Fruit fly (Drosophila melanogaster) whole organism: ENCODE data around the gene CG43245.

ENCODE experiments used
- CG8478 ChIP-seq: fragments of >200 bp; optimal IDR thresholded peaks from 2 replicates; lab custom pipeline; 2018; ENCODE audit warnings: inconsistent platforms
- Dll ChIP-seq: fragments of >200 bp; optimal IDR thresholded peaks from 2 replicates; lab custom pipeline; 2017
- EcR ChIP-seq, 2 experiments: fragments of >200 bp; optimal IDR thresholded peaks; 2 replicates each; lab custom pipeline; 2017; ENCODE audit warnings: missing biosample characterization in 2 of 2, missing genetic modification characterization in 2 of 2, missing genetic modification reagents in 2 of 2
- pan ChIP-seq: fragments of >200 bp; optimal IDR thresholded peaks from 2 replicates; lab custom pipeline; 2017
- psq ChIP-seq: fragments of >200 bp; optimal IDR thresholded peaks from 2 replicates; lab custom pipeline; 2017
- usp ChIP-seq: fragments of >200 bp; optimal IDR thresholded peaks from 2 replicates; lab custom pipeline; 2017; ENCODE audit warnings: missing biosample characterization, missing genetic modification characterization, mixed read lengths

Gene CG43245

dm6 chr3L:10812903-10813302, 41.2 kb downstream of the CG43245 start:
- TF ChIP-seq Dll: no peak
- no peak for TF ChIP-seq CG8478 (lab: Kevin White, UChicago)
- TF ChIP-seq EcR (GFP tag; optimal IDR thresholded peaks at IDR 0.05; lab: Kevin White, UChicago): no peak
- no peak for TF ChIP-seq usp
- no peak for TF ChIP-seq pan (lab: Kevin White, UChicago)
- TF ChIP-seq psq (lab: Kevin White, UChicago): no peak

- TF ChIP-seq pan (lab: Kevin White, UChicago): no peak
- no peak for TF ChIP-seq psq (lab: Kevin White, UChicago)
Observed at dm6 chr3L:10813911-10814310, 42.2 kb downstream of the CG43245 start.

dm6 chr3L:10814519-10814918, 42.8 kb downstream of the CG43245 start, which contains the start of gene CG42831:
Gene CG42831, plus strand, starts transcription at chr3L:10814819.
- no peak for TF ChIP-seq usp
- no peak for TF ChIP-seq CG8478 (lab: Kevin White, UChicago)
- TF ChIP-seq pan (lab: Kevin White, UChicago): no peak
- no peak for TF ChIP-seq EcR (GFP tag; optimal IDR thresholded peaks at IDR 0.05; lab: Kevin White, UChicago)
- TF ChIP-seq psq (lab: Kevin White, UChicago): no peak
- TF ChIP-seq Dll: no peak

dm6 chr3L:10814925-10815447, 43.3 kb downstream of the CG43245 start:
- no peak for TF ChIP-seq EcR (GFP tag; optimal IDR thresholded peaks at IDR 0.05; lab: Kevin White, UChicago)
- TF ChIP-seq Dll: no peak
- TF ChIP-seq CG8478 (lab: Kevin White, UChicago): no peak
- TF ChIP-seq usp: no peak
- TF ChIP-seq psq (lab: Kevin White, UChicago): no peak
- TF ChIP-seq pan (lab: Kevin White, UChicago): no peak

dm6 chr3L:10816703-10817531, 45.2 kb downstream of the CG43245 start:
- TF ChIP-seq psq (lab: Kevin White, UChicago) (no peak), pan (lab: Kevin White, UChicago) (no peak), CG8478 (lab: Kevin White, UChicago) (no peak), EcR (GFP tag; optimal IDR thresholded peaks at IDR 0.05; lab: Kevin White, UChicago) (no peak), Dll (no peak), usp (no peak)

- TF ChIP-seq usp: no peak
- TF ChIP-seq psq (lab: Kevin White, UChicago): no peak
- TF ChIP-seq Dll: no peak
- TF ChIP-seq pan (lab: Kevin White, UChicago): no peak
- TF ChIP-seq CG8478 (lab: Kevin White, UChicago): no peak
Observed at dm6 chr3L:10817670-10818650, 46.2 kb downstream of the CG43245 start.

dm6 chr3L:10821468-10821867, 49.7 kb downstream of the CG43245 start:
- no peak for TF ChIP-seq EcR (GFP tag; optimal IDR thresholded peaks at IDR 0.05; lab: Kevin White, UChicago)
- TF ChIP-seq CG8478 (lab: Kevin White, UChicago): no peak
- no peak for TF ChIP-seq psq (lab: Kevin White, UChicago)
- TF ChIP-seq pan (lab: Kevin White, UChicago): no peak
- no peak for TF ChIP-seq usp
- no peak for TF ChIP-seq Dll

- TF ChIP-seq Dll (no peak), CG8478 (lab: Kevin White, UChicago) (no peak), pan (lab: Kevin White, UChicago) (no peak), usp (no peak), psq (lab: Kevin White, UChicago) (no peak), EcR (GFP tag; optimal IDR thresholded peaks at IDR 0.05; lab: Kevin White, UChicago) (no peak)
Observed at dm6 chr3L:10822364-10823231, 50.9 kb downstream of the CG43245 start.
